Worm (Caenorhabditis elegans) whole organism, young adult: Measurements from ENCODE around the gene F26F4.12.

Source experiments
- B0035.1 ChIP-seq: sonication (generic microtip); optimal IDR thresholded peaks from 2 replicates; lab custom pipeline; 2016; ENCODE audit warnings: missing genetic modification characterization, mild to moderate bottlenecking, missing compliant biosample characterization, missing genotype, missing genetic modification reagents
- C17E4.6 ChIP-seq: fragments of 200-800 bp; sonication (Bioruptor generic); IDR thresholded peaks from 2 replicates; pipeline ENCODE4 v1.3.6; 2022; ENCODE audit warnings: missing genetic modification reagents, missing genetic modification characterization, missing compliant biosample characterization
- D2030.7 ChIP-seq: fragments of 200-800 bp; sonication (Bioruptor generic); IDR thresholded peaks from 2 replicates; pipeline ENCODE4 v1.3.6; 2022; ENCODE audit warnings: missing genetic modification reagents, missing genetic modification characterization, missing compliant biosample characterization
- F10E7.11 ChIP-seq: sonication (generic microtip); optimal IDR thresholded peaks from 2 replicates; lab custom pipeline; 2017; ENCODE audit warnings: mild to moderate bottlenecking, missing genetic modification characterization, moderate library complexity, missing compliant biosample characterization
- F33H1.4 ChIP-seq: fragments of 200-800 bp; sonication (Bioruptor generic); IDR thresholded peaks from 2 replicates; pipeline ENCODE4 v1.3.6; 2022; ENCODE audit warnings: missing genetic modification reagents, missing genetic modification characterization, missing compliant biosample characterization
- F49E8.2 ChIP-seq: sonication (generic microtip); optimal IDR thresholded peaks from 3 replicates; lab custom pipeline; 2017; ENCODE audit warnings: missing genetic modification characterization, mild to moderate bottlenecking, missing compliant biosample characterization, antibody characterized with exemption, moderate library complexity; ENCODE audit not compliant: insufficient read depth
- F55B11.4 ChIP-seq: sonication (generic microtip); optimal IDR thresholded peaks from 2 replicates; lab custom pipeline; 2016; ENCODE audit warnings: missing compliant biosample characterization, missing genetic modification characterization, borderline replicate concordance; ENCODE audit not compliant: insufficient read depth
- F57C9.4 ChIP-seq: sonication (generic microtip); optimal IDR thresholded peaks from 2 replicates; lab custom pipeline; 2017; ENCODE audit warnings: mild to moderate bottlenecking, missing genetic modification characterization, missing compliant biosample characterization
- Y53G8AR.9 ChIP-seq: fragments of 200-800 bp; sonication (Bioruptor generic); conservative IDR thresholded peaks from 2 replicates; pipeline ENCODE4 v1.3.6; 2022; ENCODE audit warnings: missing genetic modification reagents, missing genetic modification characterization, missing compliant biosample characterization
- Y56A3A.18 ChIP-seq: fragments of 200-800 bp; sonication (Bioruptor generic); IDR thresholded peaks from 2 replicates; pipeline ENCODE4 v1.3.6; 2022; ENCODE audit warnings: missing genetic modification reagents, missing genetic modification characterization, missing compliant biosample characterization
- aptf-2 ChIP-seq: fragments of 200-800 bp; sonication (Bioruptor generic); conservative IDR thresholded peaks from 2 replicates; pipeline ENCODE4 v1.3.6; 2022; ENCODE audit warnings: missing genetic modification reagents, missing genetic modification characterization, missing compliant biosample characterization
- bed-2 ChIP-seq: fragments of 200-800 bp; sonication (Bioruptor generic); IDR thresholded peaks from 2 replicates; pipeline ENCODE4 v1.3.6; 2022; ENCODE audit warnings: missing genetic modification reagents, missing genetic modification characterization, missing compliant biosample characterization
- ccch-3 ChIP-seq: fragments of 200-800 bp; sonication (Bioruptor generic); optimal IDR thresholded peaks from 2 replicates; lab custom pipeline; 2018; ENCODE audit warnings: mild to moderate bottlenecking, missing genetic modification characterization, missing compliant biosample characterization
- cebp-1 ChIP-seq, 2 experiments: fragments of 200-800 bp in 1 of 2; sonication (Bioruptor generic) in 1 of 2; sonication (generic microtip) in 1 of 2; IDR thresholded peaks in 1 of 2; optimal IDR thresholded peaks in 1 of 2; 2 replicates each; pipeline versions ENCODE4 v1.3.6 to Lab custom; 2017 to 2022; ENCODE audit warnings: missing compliant biosample characterization in 2 of 2, missing genetic modification characterization in 2 of 2, mild to moderate bottlenecking in 1 of 2, missing genetic modification reagents in 1 of 2, moderate library complexity in 1 of 2
- ceh-40 ChIP-seq: fragments of 200-800 bp; sonication (Bioruptor generic); IDR thresholded peaks from 2 replicates; pipeline ENCODE4 v1.3.6; 2022; ENCODE audit warnings: missing genetic modification characterization, missing compliant biosample characterization
- ceh-79 ChIP-seq: sonication (generic microtip); optimal IDR thresholded peaks from 2 replicates; lab custom pipeline; 2017; ENCODE audit warnings: mild to moderate bottlenecking, missing genetic modification characterization, missing compliant biosample characterization
- egrh-3 ChIP-seq: fragments of 200-800 bp; sonication (Bioruptor generic); IDR thresholded peaks from 2 replicates; pipeline ENCODE4 v1.3.6; 2022; ENCODE audit warnings: missing genetic modification reagents, missing genetic modification characterization, missing compliant biosample characterization
- ekl-4 ChIP-seq: fragments of 200-800 bp; sonication (Bioruptor generic); IDR thresholded peaks from 2 replicates; pipeline ENCODE4 v1.3.6; 2022; ENCODE audit warnings: missing genetic modification reagents, missing genetic modification characterization, missing compliant biosample characterization
- gei-17 ChIP-seq: fragments of 200-800 bp; sonication (Bioruptor generic); optimal IDR thresholded peaks from 2 replicates; lab custom pipeline; 2018; ENCODE audit warnings: mild to moderate bottlenecking, missing genetic modification characterization, missing compliant biosample characterization
- him-1 ChIP-seq: sonication (generic microtip); optimal IDR thresholded peaks from 2 replicates; lab custom pipeline; 2016; ENCODE audit warnings: missing genotype, missing genetic modification reagents, missing genetic modification characterization, missing compliant biosample characterization
- hlh-12 ChIP-seq: sonication (generic microtip); optimal IDR thresholded peaks from 2 replicates; lab custom pipeline; 2016; ENCODE audit warnings: missing genetic modification characterization, missing compliant biosample characterization
- hmg-20 ChIP-seq: fragments of 200-800 bp; sonication (Bioruptor generic); IDR thresholded peaks from 2 replicates; pipeline ENCODE4 v1.3.6; 2022; ENCODE audit warnings: missing genetic modification reagents, missing genetic modification characterization, missing compliant biosample characterization
- hsf-1 ChIP-seq: fragments of 200-800 bp; sonication (Bioruptor generic); IDR thresholded peaks from 2 replicates; pipeline ENCODE4 v1.3.6; 2022; ENCODE audit warnings: missing genetic modification reagents, missing genetic modification characterization, missing compliant biosample characterization
- let-607 ChIP-seq, 2 experiments: fragments of 200-800 bp in 1 of 2; sonication (Bioruptor generic) in 1 of 2; sonication (generic microtip) in 1 of 2; optimal IDR thresholded peaks; 2 replicates each; lab custom pipeline; 2016 to 2018; ENCODE audit warnings: mild to moderate bottlenecking in 2 of 2, missing compliant biosample characterization in 2 of 2, missing genetic modification characterization in 2 of 2, moderate library complexity in 2 of 2, missing genotype in 1 of 2
- lin-35 ChIP-seq, 3 experiments: fragments of 150-350 bp in 2 of 3; sonication (generic microtip) in 1 of 3; optimal IDR thresholded peaks; 2 replicates each; lab custom pipeline; 2014 to 2018; ENCODE audit warnings: missing biosample characterization in 3 of 3, missing genetic modification characterization in 3 of 3, missing genetic modification reagents in 3 of 3
- lin-40 ChIP-seq: sonication (generic microtip); optimal IDR thresholded peaks from 2 replicates; lab custom pipeline; 2016; ENCODE audit warnings: missing genetic modification characterization, mild to moderate bottlenecking, missing compliant biosample characterization, missing genotype, missing genetic modification reagents
- nfya-1 ChIP-seq: sonication (generic microtip); optimal IDR thresholded peaks from 2 replicates; lab custom pipeline; 2017; ENCODE audit warnings: antibody characterized with exemption, missing compliant biosample characterization, missing genetic modification characterization, borderline replicate concordance; ENCODE audit not compliant: insufficient read depth
- nfya-2 ChIP-seq: fragments of 200-800 bp; sonication (Bioruptor generic); IDR thresholded peaks from 2 replicates; pipeline ENCODE4 v1.3.6; 2022; ENCODE audit warnings: missing genetic modification reagents, missing genetic modification characterization, missing compliant biosample characterization
- nfyb-1 ChIP-seq: fragments of 200-800 bp; sonication (Bioruptor generic); IDR thresholded peaks from 2 replicates; pipeline ENCODE4 v1.3.6; 2022; ENCODE audit warnings: missing genetic modification reagents, missing genetic modification characterization, missing compliant biosample characterization
- nhr-179 ChIP-seq: sonication (generic microtip); optimal IDR thresholded peaks from 2 replicates; lab custom pipeline; 2016; ENCODE audit warnings: mild to moderate bottlenecking, missing genetic modification characterization, missing compliant biosample characterization
- nhr-27 ChIP-seq: fragments of 200-800 bp; sonication (Bioruptor generic); optimal IDR thresholded peaks from 2 replicates; lab custom pipeline; 2018; ENCODE audit warnings: mild to moderate bottlenecking, missing genetic modification characterization, moderate library complexity, missing compliant biosample characterization
- pbrm-1 ChIP-seq: fragments of 200-800 bp; sonication (Bioruptor generic); IDR thresholded peaks from 2 replicates; pipeline ENCODE4 v1.3.6; 2022; ENCODE audit warnings: missing genetic modification reagents, missing genetic modification characterization, missing compliant biosample characterization
- pha-4 ChIP-seq: fragments of 150-350 bp; sonication (generic microtip); optimal IDR thresholded peaks from 2 replicates; lab custom pipeline; 2014; ENCODE audit warnings: missing biosample characterization, missing genetic modification reagents, missing genetic modification characterization
- repo-1 ChIP-seq: sonication (generic microtip); optimal IDR thresholded peaks from 2 replicates; lab custom pipeline; 2017; ENCODE audit warnings: mild to moderate bottlenecking, missing genetic modification characterization, missing compliant biosample characterization
- sdz-38 ChIP-seq: sonication (generic microtip); optimal IDR thresholded peaks from 2 replicates; lab custom pipeline; 2016; ENCODE audit warnings: missing genotype, missing genetic modification characterization, missing compliant biosample characterization
- snpc-1.1 ChIP-seq: sonication (generic microtip); optimal IDR thresholded peaks from 2 replicates; lab custom pipeline; 2017; ENCODE audit warnings: missing genetic modification characterization, mild to moderate bottlenecking, missing compliant biosample characterization, antibody characterized with exemption, moderate library complexity, missing genotype, missing genetic modification reagents; ENCODE audit not compliant: insufficient read depth
- snpc-1.3 ChIP-seq: sonication (generic microtip); optimal IDR thresholded peaks from 2 replicates; lab custom pipeline; 2017; ENCODE audit warnings: missing genetic modification characterization, mild to moderate bottlenecking, missing compliant biosample characterization, antibody characterized with exemption, moderate library complexity, missing genotype, missing genetic modification reagents; ENCODE audit not compliant: insufficient read depth
- somi-1 ChIP-seq: fragments of 200-800 bp; sonication (Bioruptor generic); optimal IDR thresholded peaks from 2 replicates; lab custom pipeline; 2018; ENCODE audit warnings: mild to moderate bottlenecking, missing genetic modification characterization, missing compliant biosample characterization
- tbp1 ChIP-seq: fragments of 200-800 bp; sonication (Bioruptor generic); optimal IDR thresholded peaks from 2 replicates; lab custom pipeline; 2018; ENCODE audit warnings: mild to moderate bottlenecking, missing genetic modification characterization, missing compliant biosample characterization
- unc-130 ChIP-seq: sonication (generic microtip); optimal IDR thresholded peaks from 2 replicates; lab custom pipeline; 2016; ENCODE audit warnings: missing genetic modification reagents, missing genetic modification characterization, missing compliant biosample characterization
- unc-62 ChIP-seq: fragments of 150-350 bp; optimal IDR thresholded peaks from 2 replicates; lab custom pipeline; 2014; ENCODE audit warnings: missing biosample characterization, missing genetic modification reagents, missing genetic modification characterization
- ztf-18 ChIP-seq: sonication (generic microtip); optimal IDR thresholded peaks from 2 replicates; lab custom pipeline; 2016; ENCODE audit warnings: missing genotype, mild to moderate bottlenecking, missing genetic modification characterization, missing compliant biosample characterization
- ztf-26 ChIP-seq: sonication (generic microtip); optimal IDR thresholded peaks from 2 replicates; lab custom pipeline; 2017; ENCODE audit warnings: missing genetic modification characterization, missing compliant biosample characterization

F26F4.12 gene

DNA sequence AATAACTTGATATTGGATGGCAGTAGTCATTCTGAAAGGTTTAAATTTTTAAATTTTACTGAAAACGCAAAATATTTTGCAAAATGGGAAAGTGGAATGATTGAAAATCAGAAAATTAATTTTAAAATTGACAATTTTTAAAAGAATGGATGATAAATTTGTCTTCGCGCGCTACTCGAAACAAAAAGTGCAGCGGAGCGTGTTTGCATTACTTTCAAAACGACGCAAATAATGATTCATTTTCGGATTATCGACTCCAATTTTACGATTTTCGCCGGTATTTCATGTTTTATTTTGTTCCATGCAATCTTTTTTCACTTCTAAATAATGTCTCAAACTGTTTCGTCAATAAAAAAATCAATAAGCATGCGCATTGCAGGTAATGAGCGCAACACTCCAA is 31.6 kb downstream of the F26F4.12 start, which contains the start of the genes tost-1 and arx-6 (continued):
- TF ChIP-seq egrh-3 (GFP tag; lab: Robert Waterston, UW) (no peak), pbrm-1 (GFP tag; lab: Robert Waterston, UW) (no peak), ztf-26 (no peak), snpc-1.3 (no peak), gei-17 (no peak), F33H1.4 (GFP tag; lab: Robert Waterston, UW) (0 out of 2 replicates have a peak, but pooled peaks have one; percentile 18), him-1 (tag; lab: Kevin White, UChicago) (peak; percentile 15), repo-1 (tag; lab: Kevin White, UChicago) (no peak), C17E4.6 (GFP tag; lab: Robert Waterston, UW) (no peak), tbp1 (GFP tag; lab: Kevin White, UChicago) (no peak), cebp-1 (GFP tag; IDR thresholded peaks at IDR 0.05; lab: Robert Waterston, UW) (no peak), cebp-1 (tag; optimal IDR thresholded peaks at IDR 0.05; lab: Kevin White, UChicago) (no peak), F55B11.4 (tag; lab: Kevin White, UChicago) (no peak), nhr-27 (tag; lab: Kevin White, UChicago) (no peak), F10E7.11 (no peak), hlh-12 (tag; lab: Kevin White, UChicago) (no peak), ceh-40 (GFP tag; lab: Robert Waterston, UW) (no peak), pha-4 (no peak), lin-35 (GFP tag; optimal IDR thresholded peaks at IDR 0.05; lab: Kevin White, UChicago) (peak in 1 of 3 experiments; percentile 52)
- TF ChIP-seq, all 124 proteins: peak for 11

DNA sequence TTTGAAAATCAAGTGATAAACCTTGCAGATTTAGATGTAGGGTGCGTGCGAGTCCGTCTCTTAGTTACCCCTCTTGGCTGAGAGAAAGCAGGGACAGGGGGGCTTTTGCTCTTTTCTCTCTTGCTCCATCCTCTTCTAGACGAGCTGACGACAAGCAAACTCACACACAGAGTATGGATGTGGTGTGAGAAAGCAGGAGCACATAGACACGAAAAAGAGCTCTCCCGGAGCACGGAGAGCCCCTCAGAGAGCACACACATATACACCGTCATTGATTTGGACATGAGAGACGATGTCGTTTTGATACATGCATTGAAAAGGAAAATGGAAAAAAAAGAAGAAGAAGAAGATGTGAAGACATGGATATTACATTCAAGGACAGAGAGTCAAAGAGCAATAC is 34.2 kb downstream of the F26F4.12 start:
- no peak for TF ChIP-seq hsf-1 (GFP tag; lab: Robert Waterston, UW)
- peak in 1 of 3 experiments; percentile 61 for TF ChIP-seq lin-35 (GFP tag; optimal IDR thresholded peaks at IDR 0.05; lab: Kevin White, UChicago)
- no peak for TF ChIP-seq Y56A3A.18 (GFP tag; lab: Robert Waterston, UW)

- no peak for TF ChIP-seq B0035.1
- no peak for TF ChIP-seq lin-35 (GFP tag; optimal IDR thresholded peaks at IDR 0.05; lab: Kevin White, UChicago)
- TF ChIP-seq cebp-1 (GFP tag; IDR thresholded peaks at IDR 0.05; lab: Robert Waterston, UW) = no peak
- no peak for TF ChIP-seq cebp-1 (tag; optimal IDR thresholded peaks at IDR 0.05; lab: Kevin White, UChicago)
- no peak for TF ChIP-seq Y53G8AR.9 (GFP tag; lab: Robert Waterston, UW)
- TF ChIP-seq ceh-79 (tag; lab: Kevin White, UChicago) = no peak
- TF ChIP-seq ccch-3 (GFP tag; lab: Kevin White, UChicago) = no peak
- TF ChIP-seq pha-4 = no peak
- TF ChIP-seq snpc-1.1 (tag; lab: Kevin White, UChicago) = no peak
- TF ChIP-seq F57C9.4 = no peak
- TF ChIP-seq somi-1 (GFP tag; lab: Kevin White, UChicago) = no peak
- no peak for TF ChIP-seq bed-2
- no peak for TF ChIP-seq D2030.7 (GFP tag; lab: Robert Waterston, UW)
- no peak for TF ChIP-seq sdz-38 (tag; lab: Kevin White, UChicago)
- no peak for TF ChIP-seq nfya-2 (GFP tag; lab: Robert Waterston, UW)
- no peak for TF ChIP-seq let-607 (tag; optimal IDR thresholded peaks at IDR 0.05; lab: Kevin White, UChicago)
- TF ChIP-seq, all 124 proteins: peak for 0
These were observed 35.2 kb downstream of the F26F4.12 start, which contains the start of gene C35D10.12 for ce11 chrIII:4874671-4875070. Gene C35D10.12, minus strand, starts transcription at chrIII:4874771.

DNA sequence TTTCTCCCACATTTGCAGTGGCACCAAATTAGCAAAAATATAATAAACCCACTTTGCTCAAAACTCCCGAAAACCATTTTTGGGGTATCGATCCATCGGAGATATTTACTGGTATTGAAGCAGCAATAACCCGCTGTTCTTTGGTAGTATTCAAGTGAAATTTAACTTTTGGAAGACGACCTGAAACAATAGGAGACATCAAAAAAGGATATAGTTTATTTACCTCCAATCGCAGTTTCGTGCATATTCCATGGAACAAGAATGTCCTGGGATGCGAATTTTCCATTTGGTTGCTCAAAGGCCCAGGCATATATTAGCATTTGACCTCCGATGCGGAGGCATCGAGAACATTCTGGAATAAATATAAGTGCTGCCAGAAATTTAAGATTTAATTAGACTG is 36.4 kb downstream of the F26F4.12 start:
- no peak for TF ChIP-seq unc-130 (GFP tag; lab: Kevin White, UChicago)
- TF ChIP-seq nfyb-1 (GFP tag; lab: Robert Waterston, UW) = no peak
- no peak for TF ChIP-seq lin-40 (tag; lab: Kevin White, UChicago)
- no peak for TF ChIP-seq ztf-18 (tag; lab: Kevin White, UChicago)
- no peak for TF ChIP-seq lin-35 (GFP tag; optimal IDR thresholded peaks at IDR 0.05; lab: Kevin White, UChicago)
- TF ChIP-seq ekl-4 (GFP tag; lab: Robert Waterston, UW) = no peak
- no peak for TF ChIP-seq hmg-20 (GFP tag; lab: Robert Waterston, UW)
- no peak for TF ChIP-seq C17E4.6 (GFP tag; lab: Robert Waterston, UW)
- no peak for TF ChIP-seq F49E8.2
- no peak for TF ChIP-seq sdz-38 (tag; lab: Kevin White, UChicago)
- TF ChIP-seq aptf-2 (GFP tag; lab: Robert Waterston, UW) = no peak
- TF ChIP-seq nfya-1 = no peak
- no peak for TF ChIP-seq nhr-179 (tag; lab: Kevin White, UChicago)
- TF ChIP-seq unc-62 (GFP tag; lab: Kevin White, UChicago) = no peak
